Worm (Caenorhabditis elegans): ENCODE measurements around the gene nlp-47.
"Not testable (repeated sequence)": the region's sequence is repeated elsewhere in the genome, so short reads cannot be mapped to it uniquely, and the experiment has no call there.

Gene nlp-47

ce11 chrIV:5303030-5303429 lies 12.4 kb downstream of the nlp-47 start, which contains the start of gene ZK354.7:
ZK354.7 (minus strand) TSS chrIV:5303130.
- no peak for TF ChIP-seq aly-1 (tag; optimal IDR thresholded peaks at IDR 0.05)

DNA sequence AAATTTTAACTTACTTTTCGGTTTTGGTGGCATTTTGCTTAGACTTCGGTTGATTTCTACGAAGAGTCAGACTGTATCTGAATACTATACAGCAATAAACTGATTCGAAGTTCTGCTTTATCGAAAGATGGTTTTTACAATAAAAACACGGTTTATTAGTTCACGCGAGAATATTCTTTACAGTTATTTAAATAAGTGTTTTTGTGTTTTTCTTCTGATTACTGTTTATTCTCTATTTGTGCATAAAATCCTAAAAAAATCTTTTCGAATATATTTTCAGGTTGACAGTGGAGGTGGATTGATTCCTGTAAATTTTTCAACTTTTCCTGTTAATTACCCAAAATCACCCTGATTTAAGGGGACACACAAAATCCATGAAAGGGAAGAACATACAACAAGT lies 15.4 kb downstream of the nlp-47 start, which contains the start of gene ZK354.8:
ZK354.8 (minus strand) TSS at position 101 of the 400 bp plus-strand sequence.
- no peak for TF ChIP-seq hnd-1 (tag; optimal IDR thresholded peaks at IDR 0.05)
- TF ChIP-seq pes-1 (GFP tag; IDR thresholded peaks at IDR 0.05) = no peak
- TF ChIP-seq hmbx-1 (tag; optimal IDR thresholded peaks at IDR 0.05) = no peak
- no peak for TF ChIP-seq tra-4 (tag; optimal IDR thresholded peaks at IDR 0.05)
- TF ChIP-seq ceh-13 (GFP tag; optimal IDR thresholded peaks at IDR 0.05) = no peak
- TF ChIP-seq aly-1 (tag; optimal IDR thresholded peaks at IDR 0.05) = no peak
- no peak for TF ChIP-seq ceh-36 (tag; optimal IDR thresholded peaks at IDR 0.05)
- no peak for TF ChIP-seq tbx-11 (GFP tag; IDR thresholded peaks at IDR 0.05)
- no peak for TF ChIP-seq flt-1 (GFP tag; IDR thresholded peaks at IDR 0.05)
- no peak for TF ChIP-seq B0310.2 (tag; optimal IDR thresholded peaks at IDR 0.05)
- TF ChIP-seq ama-1 (optimal IDR thresholded peaks at IDR 0.05) = no peak
- no peak for TF ChIP-seq F13C5.2 (tag; optimal IDR thresholded peaks at IDR 0.05)

DNA sequence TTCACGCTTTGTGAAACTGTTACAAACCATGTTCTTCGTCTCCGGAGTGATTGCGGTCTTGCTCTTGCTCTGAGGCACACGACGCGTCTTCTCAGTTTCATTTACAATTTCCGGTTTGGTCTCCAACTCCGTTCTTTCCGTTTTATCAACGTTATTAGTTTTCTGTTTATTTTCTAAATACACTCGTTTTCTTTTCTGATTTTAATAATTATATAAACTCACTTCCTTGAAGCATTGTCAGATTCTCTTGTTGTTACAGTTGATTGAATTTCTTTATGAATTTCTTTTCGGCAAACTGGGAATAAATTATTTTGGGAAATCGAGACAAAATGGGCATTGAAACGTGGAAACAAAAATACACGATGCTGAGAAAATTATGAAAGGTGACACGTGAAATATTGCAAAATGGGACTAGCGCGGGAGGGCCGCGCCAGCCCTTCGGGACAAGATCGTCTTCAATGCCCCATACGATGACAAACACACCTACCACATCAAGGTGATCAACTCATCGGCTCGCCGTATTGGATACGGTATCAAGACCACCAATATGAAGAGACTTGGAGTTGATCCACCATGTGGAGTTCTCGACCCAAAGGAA lies 17.5 kb downstream of the nlp-47 start, which contains the start of the genes ZK354.9 and msp-58:
ZK354.9 (minus strand) TSS at position 101 of the 598 bp plus-strand sequence.
msp-58 (plus strand) TSS at position 548 of the 598 bp plus-strand sequence.
- TF ChIP-seq flt-1 (GFP tag; IDR thresholded peaks at IDR 0.05); ama-1 (optimal IDR thresholded peaks at IDR 0.05); aly-1 (tag; optimal IDR thresholded peaks at IDR 0.05): not testable (repeated sequence)

DNA sequence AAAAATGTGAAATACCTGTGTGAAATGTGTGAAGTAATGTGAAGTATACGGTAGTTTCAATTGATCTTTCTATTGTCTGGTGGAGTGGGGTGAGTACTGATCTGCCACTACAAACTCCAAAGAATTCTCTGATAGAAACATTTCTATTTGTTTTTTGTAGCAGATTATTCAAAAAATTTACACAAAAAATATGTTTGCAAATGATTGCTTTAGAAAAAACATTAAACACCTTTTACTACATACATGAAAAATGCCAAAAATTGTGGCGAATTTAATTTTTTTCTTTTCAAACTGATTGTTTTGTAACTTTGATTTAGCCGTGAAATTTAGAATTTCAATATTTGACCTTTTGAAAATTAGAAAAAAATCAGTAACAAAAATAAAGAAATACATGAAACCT lies 19.1 kb downstream of the nlp-47 start, which contains the start of gene ZK354.3:
ZK354.3 (plus strand) TSS at position 301 of the 400 bp plus-strand sequence.
- no peak for TF ChIP-seq tra-4 (tag; optimal IDR thresholded peaks at IDR 0.05)
- TF ChIP-seq ets-7 (tag; optimal IDR thresholded peaks at IDR 0.05) = no peak
- TF ChIP-seq pes-1 (GFP tag; IDR thresholded peaks at IDR 0.05) = no peak
- TF ChIP-seq aly-1 (tag; optimal IDR thresholded peaks at IDR 0.05) = no peak
- no peak for TF ChIP-seq B0310.2 (tag; optimal IDR thresholded peaks at IDR 0.05)
- TF ChIP-seq tbx-11 (GFP tag; IDR thresholded peaks at IDR 0.05) = no peak
- TF ChIP-seq tbx-37 (GFP tag; conservative IDR thresholded peaks at IDR 0.05) = no peak
- TF ChIP-seq hmbx-1 (tag; optimal IDR thresholded peaks at IDR 0.05) = no peak
- no peak for TF ChIP-seq hmg-4 (GFP tag; optimal IDR thresholded peaks at IDR 0.05)
- TF ChIP-seq ceh-13 (GFP tag; optimal IDR thresholded peaks at IDR 0.05) = no peak

- not testable (repeated sequence) for TF ChIP-seq hnd-1 (tag; optimal IDR thresholded peaks at IDR 0.05); sea-1 (GFP tag; conservative IDR thresholded peaks at IDR 0.05); ceh-13 (GFP tag; optimal IDR thresholded peaks at IDR 0.05)
These were observed 22.4 kb downstream of the nlp-47 start, which contains the start of the genes msp-59 and ZK354.2 for ce11 chrIV:5313011-5313410. msp-59 (minus strand) TSS chrIV:5313111. ZK354.2 (plus strand) TSS chrIV:5313405.

DNA sequence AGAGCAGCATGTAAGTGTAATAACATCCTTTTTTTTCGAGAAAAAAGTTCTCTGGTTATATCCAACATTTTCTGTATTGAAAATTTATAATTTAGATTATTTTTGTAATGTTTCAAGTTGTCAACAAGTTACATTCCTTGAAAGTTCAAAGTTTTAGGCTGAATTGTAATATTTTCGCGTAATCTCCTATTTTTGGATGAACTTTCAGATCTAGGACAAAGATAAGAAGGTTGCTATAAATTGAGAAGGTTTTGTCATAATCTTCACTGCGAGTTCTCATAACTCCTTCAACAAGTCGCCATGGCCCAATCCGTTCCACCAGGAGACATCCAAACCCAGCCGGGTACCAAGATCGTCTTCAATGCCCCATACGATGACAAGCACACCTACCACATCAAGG lies 25.6 kb downstream of the nlp-47 start, which contains the start of gene msp-65:
msp-65 (plus strand) TSS at position 301 of the 400 bp plus-strand sequence.
- not testable (repeated sequence) for TF ChIP-seq hmbx-1 (tag; optimal IDR thresholded peaks at IDR 0.05); hmg-4 (GFP tag; optimal IDR thresholded peaks at IDR 0.05); pes-1 (GFP tag; IDR thresholded peaks at IDR 0.05)

ce11 chrIV:5317106-5317505 lies 26.5 kb downstream of the nlp-47 start:
- no peak for TF ChIP-seq ceh-13 (GFP tag; optimal IDR thresholded peaks at IDR 0.05)
- no peak for TF ChIP-seq aly-1 (tag; optimal IDR thresholded peaks at IDR 0.05)
- no peak for TF ChIP-seq F13C5.2 (tag; optimal IDR thresholded peaks at IDR 0.05)
- TF ChIP-seq sea-1 (GFP tag; conservative IDR thresholded peaks at IDR 0.05) = no peak
- TF ChIP-seq flt-1 (GFP tag; IDR thresholded peaks at IDR 0.05) = no peak
- TF ChIP-seq hmg-4 (GFP tag; optimal IDR thresholded peaks at IDR 0.05) = no peak
- TF ChIP-seq scrt-1 (GFP tag; IDR thresholded peaks at IDR 0.05) = no peak
- TF ChIP-seq ets-7 (tag; optimal IDR thresholded peaks at IDR 0.05) = no peak
- TF ChIP-seq hmbx-1 (tag; optimal IDR thresholded peaks at IDR 0.05) = no peak
- TF ChIP-seq hnd-1 (tag; optimal IDR thresholded peaks at IDR 0.05) = no peak
- TF ChIP-seq B0310.2 (tag; optimal IDR thresholded peaks at IDR 0.05) = no peak
- no peak for TF ChIP-seq pes-1 (GFP tag; IDR thresholded peaks at IDR 0.05)
- TF ChIP-seq tbx-11 (GFP tag; IDR thresholded peaks at IDR 0.05) = no peak
- TF ChIP-seq ama-1 (optimal IDR thresholded peaks at IDR 0.05) = no peak
- no peak for TF ChIP-seq tbx-37 (GFP tag; conservative IDR thresholded peaks at IDR 0.05)
- TF ChIP-seq tra-4 (tag; optimal IDR thresholded peaks at IDR 0.05) = no peak
- no peak for TF ChIP-seq ceh-36 (tag; optimal IDR thresholded peaks at IDR 0.05)

ce11 chrIV:5318835-5319303 lies 28.2 kb downstream of the nlp-47 start, which contains the start of gene slc-46A:
slc-46A (plus strand) TSS chrIV:5319253.
- TF ChIP-seq F13C5.2 (tag; optimal IDR thresholded peaks at IDR 0.05) (no peak), aly-1 (tag; optimal IDR thresholded peaks at IDR 0.05) (no peak), sea-1 (GFP tag; conservative IDR thresholded peaks at IDR 0.05) (no peak), tbx-11 (GFP tag; IDR thresholded peaks at IDR 0.05) (no peak), ceh-36 (tag; optimal IDR thresholded peaks at IDR 0.05) (no peak), B0310.2 (tag; optimal IDR thresholded peaks at IDR 0.05) (no peak), pes-1 (GFP tag; IDR thresholded peaks at IDR 0.05) (no peak), hnd-1 (tag; optimal IDR thresholded peaks at IDR 0.05) (no peak), scrt-1 (GFP tag; IDR thresholded peaks at IDR 0.05) (no peak), flt-1 (GFP tag; IDR thresholded peaks at IDR 0.05) (no peak), tbx-37 (GFP tag; conservative IDR thresholded peaks at IDR 0.05) (no peak)
